Fruit fly (Drosophila melanogaster): ENCODE measurements around the gene svp.

Gene svp

dm6 chr3R:12329827-12330226 lies 71.3 kb downstream of the svp start:
- TF ChIP-seq Hr96 (GFP tag; optimal IDR thresholded peaks at IDR 0.05) (no peak), CG5204 (GFP tag; optimal IDR thresholded peaks at IDR 0.05) (no peak)

- TF ChIP-seq ovo (GFP tag; optimal IDR thresholded peaks at IDR 0.05) (no peak), bab1 (GFP tag; optimal IDR thresholded peaks at IDR 0.05) (no peak), CG7045 (GFP tag; optimal IDR thresholded peaks at IDR 0.05) (no peak), Crg-1 (GFP tag; optimal IDR thresholded peaks at IDR 0.05) (no peak), kay (GFP tag; ENCODE audit: borderline replicate concordance) (no peak), tj (GFP tag; optimal IDR thresholded peaks at IDR 0.05) (no peak), Mnt (GFP tag; optimal IDR thresholded peaks at IDR 0.05) (no peak), cic (GFP tag; optimal IDR thresholded peaks at IDR 0.05) (no peak), CG7101 (tag; optimal IDR thresholded peaks at IDR 0.05) (no peak), CG14711 (tag; optimal IDR thresholded peaks at IDR 0.05) (no peak), Clk (GFP tag; optimal IDR thresholded peaks at IDR 0.05) (no peak), cnc (optimal IDR thresholded peaks at IDR 0.05) (no peak), CG12768 (GFP tag; optimal IDR thresholded peaks at IDR 0.05) (no peak)
These were observed 82.8 kb downstream of the svp start, which contains the start of gene Sgsf for dm6 chr3R:12341374-12341773. Gene Sgsf (plus strand): TSS chr3R:12341674.

DNA sequence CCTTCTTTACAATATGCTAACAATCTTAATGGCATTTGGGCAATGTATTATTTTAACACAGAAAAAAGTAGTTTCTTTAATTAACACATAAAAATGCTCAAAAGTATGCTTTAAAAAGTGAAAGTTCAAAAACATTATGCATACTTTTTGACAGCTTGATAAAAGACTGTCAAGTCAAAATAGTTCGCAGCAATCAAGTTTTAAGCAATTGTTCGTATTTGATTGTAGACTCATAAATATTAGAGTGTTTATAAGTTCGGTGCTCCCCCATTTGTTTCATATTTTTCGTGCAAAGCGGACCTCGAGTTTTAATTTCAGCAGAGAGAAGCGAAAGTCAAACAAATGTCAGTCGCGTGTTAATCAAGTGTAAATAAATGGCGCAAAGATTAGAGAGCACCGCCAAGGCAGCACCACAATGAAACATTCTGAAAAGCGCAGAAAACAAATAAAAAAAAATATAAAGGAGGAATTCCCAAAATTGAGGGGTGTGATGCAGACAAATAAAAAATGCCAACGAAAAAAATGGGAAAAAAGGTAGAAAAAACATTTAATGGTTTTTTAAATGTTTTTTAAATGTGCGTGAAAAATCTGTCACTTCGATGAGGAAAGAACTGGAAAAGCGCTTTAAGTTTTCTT lies 86.5 kb downstream of the svp start:
- TF ChIP-seq CG33017 (tag; optimal IDR thresholded peaks at IDR 0.05): no peak
- TF ChIP-seq CG7045 (GFP tag; optimal IDR thresholded peaks at IDR 0.05): no peak
- TF ChIP-seq CG14711 (tag; optimal IDR thresholded peaks at IDR 0.05): no peak
- TF ChIP-seq toe (GFP tag; optimal IDR thresholded peaks at IDR 0.05): no peak
- peak; percentile 54 for TF ChIP-seq kay (GFP tag; ENCODE audit: borderline replicate concordance)

dm6 chr3R:12345989-12346388 lies 87.5 kb downstream of the svp start:
- TF ChIP-seq tj (GFP tag; optimal IDR thresholded peaks at IDR 0.05) (no peak), CG5204 (GFP tag; optimal IDR thresholded peaks at IDR 0.05) (no peak), Hr96 (GFP tag; optimal IDR thresholded peaks at IDR 0.05) (no peak), cic (GFP tag; optimal IDR thresholded peaks at IDR 0.05) (no peak), Mnt (GFP tag; optimal IDR thresholded peaks at IDR 0.05) (no peak), pad (GFP tag; optimal IDR thresholded peaks at IDR 0.05) (no peak), kay (GFP tag; ENCODE audit: borderline replicate concordance) (no peak), Clk (GFP tag; optimal IDR thresholded peaks at IDR 0.05) (no peak), Crg-1 (GFP tag; optimal IDR thresholded peaks at IDR 0.05) (no peak), ovo (GFP tag; optimal IDR thresholded peaks at IDR 0.05) (no peak), cnc (optimal IDR thresholded peaks at IDR 0.05) (no peak), CG33017 (tag; optimal IDR thresholded peaks at IDR 0.05) (no peak), CG7101 (tag; optimal IDR thresholded peaks at IDR 0.05) (no peak), bab1 (GFP tag; optimal IDR thresholded peaks at IDR 0.05) (no peak), CG14711 (tag; optimal IDR thresholded peaks at IDR 0.05) (no peak), CG1620 (GFP tag; optimal IDR thresholded peaks at IDR 0.05) (no peak), CG7045 (GFP tag; optimal IDR thresholded peaks at IDR 0.05) (no peak), toe (GFP tag; optimal IDR thresholded peaks at IDR 0.05) (no peak)

DNA sequence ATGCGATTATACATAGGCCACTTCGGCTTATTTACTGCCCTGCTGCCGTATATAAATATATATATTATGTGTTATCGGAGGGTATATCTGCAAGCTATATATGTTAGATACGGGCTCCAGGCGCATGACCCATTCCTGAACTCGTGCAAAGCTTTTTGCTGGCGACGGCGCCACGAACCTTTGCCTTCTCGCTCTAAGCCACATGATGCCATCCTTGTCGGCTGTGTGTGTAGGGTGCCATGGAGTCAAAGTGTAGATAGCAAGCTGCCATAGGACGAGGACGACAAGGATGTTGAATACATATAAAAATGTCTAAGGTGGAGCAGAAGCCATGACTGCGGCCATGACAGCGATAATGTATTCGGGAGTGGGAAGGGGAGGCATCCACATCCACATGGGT lies 89.1 kb downstream of the svp start:
- TF ChIP-seq kay (GFP tag; ENCODE audit: borderline replicate concordance) (peak; percentile 45), cic (GFP tag; optimal IDR thresholded peaks at IDR 0.05) (no peak)

DNA sequence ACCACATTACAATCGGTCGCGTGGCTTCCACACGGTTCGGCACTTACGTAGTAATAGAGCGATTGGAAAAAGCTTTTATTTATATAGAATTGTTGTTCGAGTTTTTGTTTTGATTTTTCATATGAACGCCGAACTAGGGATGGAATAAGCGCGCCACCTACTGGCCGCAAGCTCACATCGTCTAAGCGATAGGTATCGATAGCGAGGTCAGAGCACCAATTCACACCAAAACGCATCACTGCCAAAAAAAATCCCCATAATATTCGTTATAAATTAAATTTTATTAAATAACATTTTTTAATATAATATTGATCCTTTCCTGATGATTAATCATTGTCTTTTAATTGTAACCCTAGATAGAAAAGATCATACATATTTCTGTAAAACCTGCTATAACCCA lies 92.0 kb downstream of the svp start, which contains the start of gene CG10038:
Gene CG10038, minus strand, starts transcription at position 148 of the 400 bp plus-strand sequence.
- TF ChIP-seq CG11617 (GFP tag; optimal IDR thresholded peaks at IDR 0.05) (no peak), CG33017 (tag; optimal IDR thresholded peaks at IDR 0.05) (no peak), Crg-1 (GFP tag; optimal IDR thresholded peaks at IDR 0.05) (no peak), CG14711 (tag; optimal IDR thresholded peaks at IDR 0.05) (no peak), CG1620 (GFP tag; optimal IDR thresholded peaks at IDR 0.05) (peak; percentile 4), CG7045 (GFP tag; optimal IDR thresholded peaks at IDR 0.05) (no peak), bab1 (GFP tag; optimal IDR thresholded peaks at IDR 0.05) (peak; percentile 39), cic (GFP tag; optimal IDR thresholded peaks at IDR 0.05) (no peak), CG7101 (tag; optimal IDR thresholded peaks at IDR 0.05) (no peak), cnc (optimal IDR thresholded peaks at IDR 0.05) (no peak), toe (GFP tag; optimal IDR thresholded peaks at IDR 0.05) (peak; percentile 27), CG5204 (GFP tag; optimal IDR thresholded peaks at IDR 0.05) (no peak), kay (GFP tag; ENCODE audit: borderline replicate concordance) (no peak), ovo (GFP tag; optimal IDR thresholded peaks at IDR 0.05) (no peak), tj (GFP tag; optimal IDR thresholded peaks at IDR 0.05) (no peak), CG12768 (GFP tag; optimal IDR thresholded peaks at IDR 0.05) (no peak)

dm6 chr3R:12352003-12352402 lies 93.5 kb downstream of the svp start, which contains the start of gene CG10041:
Gene CG10041 (minus strand): TSS chr3R:12352103.
- TF ChIP-seq cic (GFP tag; optimal IDR thresholded peaks at IDR 0.05) (no peak), ovo (GFP tag; optimal IDR thresholded peaks at IDR 0.05) (no peak), cnc (optimal IDR thresholded peaks at IDR 0.05) (no peak), CG5204 (GFP tag; optimal IDR thresholded peaks at IDR 0.05) (no peak), CG12768 (GFP tag; optimal IDR thresholded peaks at IDR 0.05) (no peak), CG7045 (GFP tag; optimal IDR thresholded peaks at IDR 0.05) (no peak), pad (GFP tag; optimal IDR thresholded peaks at IDR 0.05) (no peak), CG1620 (GFP tag; optimal IDR thresholded peaks at IDR 0.05) (no peak), Crg-1 (GFP tag; optimal IDR thresholded peaks at IDR 0.05) (no peak), CG11617 (GFP tag; optimal IDR thresholded peaks at IDR 0.05) (no peak), Clk (GFP tag; optimal IDR thresholded peaks at IDR 0.05) (no peak), CG33017 (tag; optimal IDR thresholded peaks at IDR 0.05) (no peak), Mnt (GFP tag; optimal IDR thresholded peaks at IDR 0.05) (no peak), CG14711 (tag; optimal IDR thresholded peaks at IDR 0.05) (no peak), bab1 (GFP tag; optimal IDR thresholded peaks at IDR 0.05) (no peak), kay (GFP tag; ENCODE audit: borderline replicate concordance) (no peak), toe (GFP tag; optimal IDR thresholded peaks at IDR 0.05) (no peak), CG7101 (tag; optimal IDR thresholded peaks at IDR 0.05) (no peak), Hr96 (GFP tag; optimal IDR thresholded peaks at IDR 0.05) (no peak)

Measured in whole organism, adult.